Worm (Caenorhabditis elegans): ENCODE results near the gene mev-1.

mev-1 gene

DNA sequence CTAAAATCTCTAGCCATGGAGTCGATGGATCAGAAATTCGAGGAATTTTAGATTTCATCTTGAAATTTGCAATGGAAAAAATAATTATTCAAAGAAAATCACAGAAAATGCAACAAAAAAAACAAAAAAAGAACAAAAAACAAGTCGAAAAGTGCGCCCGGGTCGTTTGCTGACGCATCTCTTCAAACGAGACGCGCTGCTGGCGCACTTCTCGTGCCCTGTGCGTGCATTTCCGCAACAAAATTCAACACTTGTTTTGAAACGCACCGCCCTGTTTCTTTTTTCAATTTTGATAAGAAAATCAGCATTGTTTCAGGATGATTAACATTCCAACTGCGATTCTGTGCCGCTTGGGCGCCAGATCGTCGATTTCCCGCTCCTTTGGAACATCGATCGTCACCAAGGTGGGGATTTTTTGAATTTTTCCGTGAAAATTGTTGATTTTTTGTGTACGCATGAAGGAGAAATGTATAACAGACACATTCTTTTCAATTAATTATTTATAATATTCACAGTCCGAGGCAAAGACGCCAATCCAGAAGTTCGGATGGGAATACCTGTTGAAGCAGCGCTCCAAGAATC, at the start of gene mev-1, which contains the start of gene jmjd-4 (continued):
- TF ChIP-seq nhr-77 (tag; optimal IDR thresholded peaks at IDR 0.05), result peak; percentile 71
- TF ChIP-seq F26F4.8 (GFP tag; conservative IDR thresholded peaks at IDR 0.05), result no peak
- peak; percentile 72 for TF ChIP-seq F37D6.2 (tag; optimal IDR thresholded peaks at IDR 0.05)
- peak; percentile 85 to 99 for TF ChIP-seq hif-1 (tag; optimal IDR thresholded peaks at IDR 0.05)
- TF ChIP-seq Y105C5A.15 (GFP tag; IDR thresholded peaks at IDR 0.05), result no peak
- 0 out of 2 replicates have a peak, but pooled peaks have one; percentile 52 for TF ChIP-seq D1046.2 (GFP tag; IDR thresholded peaks at IDR 0.05)
- peak; percentile 80 for TF ChIP-seq spr-1 (tag; optimal IDR thresholded peaks at IDR 0.05)
- peak; percentile 99 for TF ChIP-seq aha-1 (tag)
- no peak for TF ChIP-seq nhr-237 (tag; optimal IDR thresholded peaks at IDR 0.05)
- peak; percentile 38 to 94 for TF ChIP-seq lsy-2 (tag; optimal IDR thresholded peaks at IDR 0.05)
- no peak for TF ChIP-seq aly-2 (tag; optimal IDR thresholded peaks at IDR 0.05)
- TF ChIP-seq unc-39 (tag; optimal IDR thresholded peaks at IDR 0.05), result no peak
- peak; percentile 79 for TF ChIP-seq ama-1 (optimal IDR thresholded peaks at IDR 0.05)
- no peak for TF ChIP-seq Y48G9A.11 (GFP tag; IDR thresholded peaks at IDR 0.05)
- TF ChIP-seq mxl-3 (GFP tag; optimal IDR thresholded peaks at IDR 0.05), result peak; percentile 63
- no peak for TF ChIP-seq ZK546.5 (tag; optimal IDR thresholded peaks at IDR 0.05)
- TF ChIP-seq attf-4 (tag; optimal IDR thresholded peaks at IDR 0.05), result no peak
- no peak for TF ChIP-seq dmd-8 (GFP tag; IDR thresholded peaks at IDR 0.05)
- peak; percentile 81 for TF ChIP-seq egl-43 (GFP tag; IDR thresholded peaks at IDR 0.05)
- peak; percentile 40 for TF ChIP-seq fkh-10 (GFP tag; optimal IDR thresholded peaks at IDR 0.05)
- peak; percentile 85 for TF ChIP-seq rbr-2 (tag; optimal IDR thresholded peaks at IDR 0.05)
- TF ChIP-seq lir-3 (tag; optimal IDR thresholded peaks at IDR 0.05), result no peak
- TF ChIP-seq zfp-3 (GFP tag; conservative IDR thresholded peaks at IDR 0.05), result peak; percentile 78
- 0 out of 2 replicates have a peak, but pooled peaks have one; percentile 41 for TF ChIP-seq madf-9 (GFP tag; conservative IDR thresholded peaks at IDR 0.05)
- TF ChIP-seq ceh-28 (tag; optimal IDR thresholded peaks at IDR 0.05), result no peak
- peak; percentile 35 for TF ChIP-seq jun-1 (tag; optimal IDR thresholded peaks at IDR 0.05)
- TF ChIP-seq T20F7.1 (GFP tag; optimal IDR thresholded peaks at IDR 0.05), result no peak
- peak; percentile 44 for TF ChIP-seq nhr-48 (tag; optimal IDR thresholded peaks at IDR 0.05)
- peak; percentile 35 for TF ChIP-seq unc-130 (GFP tag; optimal IDR thresholded peaks at IDR 0.05)
- no peak for TF ChIP-seq daf-8 (GFP tag; IDR thresholded peaks at IDR 0.05)
- no peak for TF ChIP-seq R02D3.7 (tag; optimal IDR thresholded peaks at IDR 0.05)
- peak; percentile 94 for TF ChIP-seq dve-1 (tag; optimal IDR thresholded peaks at IDR 0.05; ENCODE audit: insufficient read depth)
- TF ChIP-seq lin-29 (GFP tag; IDR thresholded peaks at IDR 0.05), result peak; percentile 74
- peak; percentile 85 for TF ChIP-seq dpl-1 (GFP tag; optimal IDR thresholded peaks at IDR 0.05)
- TF ChIP-seq mdl-1 (tag; optimal IDR thresholded peaks at IDR 0.05), result peak in 1 of 2 experiments; percentile 42
- peak; percentile 40 for TF ChIP-seq nhr-25 (tag; optimal IDR thresholded peaks at IDR 0.05; ENCODE audit: borderline replicate concordance, insufficient read depth)
- TF ChIP-seq dmd-9 (GFP tag; IDR thresholded peaks at IDR 0.05), result no peak
- TF ChIP-seq ceh-32 (tag; optimal IDR thresholded peaks at IDR 0.05; ENCODE audit: poor library complexity), result peak; percentile 18
- no peak for TF ChIP-seq nhr-10 (tag; optimal IDR thresholded peaks at IDR 0.05)
- peak; percentile 72; the same call in 1 of the 2 replicates for TF ChIP-seq lin-1 (GFP tag; IDR thresholded peaks at IDR 0.05)
- no peak for TF ChIP-seq daf-12 (tag; optimal IDR thresholded peaks at IDR 0.05)
- no peak for TF ChIP-seq ceh-62 (tag; optimal IDR thresholded peaks at IDR 0.05)
- no peak for TF ChIP-seq pqm-1 (tag; optimal IDR thresholded peaks at IDR 0.05)
- 0 out of 2 replicates have a peak, but pooled peaks have one; percentile 35 for TF ChIP-seq saeg-2 (GFP tag; IDR thresholded peaks at IDR 0.05)
- no peak for TF ChIP-seq F44E2.7 (GFP tag; IDR thresholded peaks at IDR 0.05)
- peak; percentile 64 for TF ChIP-seq nhr-6 (tag; optimal IDR thresholded peaks at IDR 0.05)
- TF ChIP-seq nhr-41 (GFP tag; IDR thresholded peaks at IDR 0.05), result peak; percentile 49; the same call in 1 of the 2 replicates
- no peak for TF ChIP-seq ceh-44 (GFP tag; IDR thresholded peaks at IDR 0.05)
- TF ChIP-seq F10B5.3 (tag; optimal IDR thresholded peaks at IDR 0.05), result peak; percentile 45
- TF ChIP-seq php-3 (GFP tag; IDR thresholded peaks at IDR 0.05), result peak; percentile 69
- TF ChIP-seq cey-2 (tag; optimal IDR thresholded peaks at IDR 0.05; ENCODE audit: borderline replicate concordance, insufficient read depth), result no peak

Data from whole organism, L4 larva.